Fruit fly (Drosophila melanogaster): Measurements from ENCODE around the gene Fip1.

Fip1 gene

DNA sequence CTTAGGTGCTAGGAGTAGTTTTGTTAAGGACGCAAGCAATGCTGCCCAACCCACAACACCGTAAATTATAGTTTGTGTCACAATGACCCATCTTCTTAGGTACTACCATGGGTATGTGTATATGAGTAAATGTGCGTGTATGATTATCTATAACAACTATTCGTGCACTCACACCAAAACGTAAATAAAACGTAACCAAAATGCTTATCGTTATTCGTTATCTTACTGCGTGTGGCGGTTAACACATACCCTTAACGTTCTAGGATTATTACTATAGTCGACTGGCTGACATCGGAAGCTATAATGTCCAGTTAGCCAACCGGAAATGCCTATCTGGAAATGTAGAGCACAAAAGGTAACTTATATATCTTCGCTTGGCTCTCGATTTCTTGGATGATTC, 39.7 kb upstream of the Fip1 start (continued):
- TF ChIP-seq CG33557 (GFP tag; optimal IDR thresholded peaks at IDR 0.05) (no peak), MESR4 (GFP tag; optimal IDR thresholded peaks at IDR 0.05) (no peak), CG32532 (GFP tag; IDR thresholded peaks at IDR 0.05) (no peak), Dp (GFP tag; optimal IDR thresholded peaks at IDR 0.05) (no peak), Hr51 (GFP tag; optimal IDR thresholded peaks at IDR 0.05) (no peak), CG4707 (GFP tag; optimal IDR thresholded peaks at IDR 0.05) (no peak), seq (GFP tag; IDR thresholded peaks at IDR 0.05) (no peak), CG16863 (GFP tag; optimal IDR thresholded peaks at IDR 0.05) (no peak), CG1832 (GFP tag; optimal IDR thresholded peaks at IDR 0.05) (no peak), exex (tag; optimal IDR thresholded peaks at IDR 0.05) (peak; percentile 57), Mrtf (GFP tag; IDR thresholded peaks at IDR 0.05) (no peak), CG4730 (GFP tag; IDR thresholded peaks at IDR 0.05) (no peak), CG2678 (tag; optimal IDR thresholded peaks at IDR 0.05) (no peak)

DNA sequence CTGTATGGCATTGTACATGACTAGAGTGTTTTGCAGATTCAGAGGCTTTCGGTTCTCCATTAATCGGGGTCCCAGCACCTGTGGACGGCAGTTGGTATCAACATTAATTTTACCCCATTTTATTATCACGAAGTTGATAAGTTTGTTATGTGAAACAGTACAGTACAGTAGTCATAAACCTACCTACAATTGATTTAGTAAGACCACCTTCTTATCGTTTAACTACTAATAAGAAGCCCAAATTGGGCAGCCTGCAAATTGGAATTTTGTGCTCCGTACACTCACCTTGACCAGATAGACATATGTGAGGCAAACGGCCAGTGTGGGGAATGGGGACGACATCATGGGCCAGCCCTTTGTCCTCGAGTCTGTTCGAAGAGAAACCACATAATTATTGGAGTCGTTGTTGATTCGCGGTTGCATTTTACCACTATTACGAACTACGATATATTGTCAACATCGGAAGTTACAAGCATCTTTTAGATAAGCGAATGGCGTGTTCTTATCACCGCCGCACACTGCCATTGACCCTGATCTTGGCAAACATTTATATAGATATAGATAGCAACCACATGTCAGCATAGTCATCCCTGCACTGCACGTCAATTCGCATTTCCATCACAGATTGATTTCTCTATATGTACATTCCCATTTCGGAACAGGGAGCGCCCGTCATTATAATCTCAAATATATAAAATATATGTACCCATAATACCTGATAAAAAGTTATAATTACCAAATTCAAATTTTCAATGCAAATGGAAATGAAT, 38.2 kb upstream of the Fip1 start:
- TF ChIP-seq exex (tag; optimal IDR thresholded peaks at IDR 0.05) (peak; percentile 83), sd (tag; optimal IDR thresholded peaks at IDR 0.05) (peak; percentile 39), chinmo (GFP tag; IDR thresholded peaks at IDR 0.05; ENCODE audit: partially characterized antibody) (0 out of 4 replicates have a peak, but pooled peaks have one; percentile 24), pan (optimal IDR thresholded peaks at IDR 0.05) (no peak), pan (GFP tag; optimal IDR thresholded peaks at IDR 0.05 in 1 of 2, IDR thresholded peaks at IDR 0.05 in 1 of 2) (no peak), cwo (GFP tag; optimal IDR thresholded peaks at IDR 0.05) (no peak), mam (GFP tag; optimal IDR thresholded peaks at IDR 0.05) (no peak), schlank (tag; optimal IDR thresholded peaks at IDR 0.05) (no peak), CG4730 (GFP tag; IDR thresholded peaks at IDR 0.05) (no peak), sug (tag; optimal IDR thresholded peaks at IDR 0.05) (peak; percentile 43), Pdp1 (GFP tag; optimal IDR thresholded peaks at IDR 0.05) (peak in 1 of 2 experiments; percentile 39), Med (GFP tag) (peak; percentile 33), mirr (GFP tag; optimal IDR thresholded peaks at IDR 0.05) (peak; percentile 83), CG34376 (GFP tag; optimal IDR thresholded peaks at IDR 0.05) (peak; percentile 2), repo (GFP tag; optimal IDR thresholded peaks at IDR 0.05) (no peak), CG12155 (GFP tag; optimal IDR thresholded peaks at IDR 0.05) (no peak), Stat92E (GFP tag; optimal IDR thresholded peaks at IDR 0.05) (no peak), CG15479 (GFP tag; optimal IDR thresholded peaks at IDR 0.05) (peak; percentile 12), jigr1 (GFP tag; IDR thresholded peaks at IDR 0.05) (no peak), unpg (GFP tag; optimal IDR thresholded peaks at IDR 0.05) (no peak)

DNA sequence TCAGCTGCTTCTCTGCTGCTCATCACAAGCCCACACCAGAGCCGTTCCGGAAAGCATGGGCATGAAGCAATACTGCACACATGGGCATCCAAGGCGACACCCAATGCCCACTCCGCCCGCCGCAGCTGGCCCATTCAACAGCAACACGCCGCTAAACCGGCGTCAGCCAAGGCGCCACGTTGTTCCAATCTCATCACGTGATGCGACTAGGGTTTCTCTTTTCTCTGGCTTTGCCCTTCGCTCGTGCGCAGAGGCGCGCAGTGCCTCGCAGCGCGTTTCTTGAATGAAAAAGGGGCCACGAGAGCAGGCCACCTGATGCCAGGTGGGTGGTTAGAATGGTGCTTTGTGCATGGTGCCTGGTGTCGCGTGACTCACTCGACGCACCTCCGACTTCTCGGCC, 35.6 kb upstream of the Fip1 start:
- TF ChIP-seq Adf1 (GFP tag; IDR thresholded peaks at IDR 0.05), result peak; percentile 33; the same call in 1 of the 2 replicates
- TF ChIP-seq BEAF-32 (GFP tag; optimal IDR thresholded peaks at IDR 0.05), result no peak
- no peak for TF ChIP-seq lilli (GFP tag; optimal IDR thresholded peaks at IDR 0.05)
- no peak for TF ChIP-seq CG8765 (GFP tag; IDR thresholded peaks at IDR 0.05)
- TF ChIP-seq phol (tag; optimal IDR thresholded peaks at IDR 0.05), result no peak
- TF ChIP-seq zen2 (GFP tag; IDR thresholded peaks at IDR 0.05; ENCODE audit: partially characterized antibody), result peak; percentile 57; the same call in 1 of the 3 replicates
- TF ChIP-seq CG18619 (GFP tag; optimal IDR thresholded peaks at IDR 0.05), result no peak
- no peak for TF ChIP-seq gt (GFP tag; IDR thresholded peaks at IDR 0.05)
- TF ChIP-seq CG1602 (GFP tag; optimal IDR thresholded peaks at IDR 0.05), result no peak
- no peak for TF ChIP-seq CG9876 (GFP tag; optimal IDR thresholded peaks at IDR 0.05)
- no peak for TF ChIP-seq HmgD (GFP tag; optimal IDR thresholded peaks at IDR 0.05)
- TF ChIP-seq CG14050 (GFP tag; IDR thresholded peaks at IDR 0.05), result no peak
- TF ChIP-seq CG7987 (GFP tag; optimal IDR thresholded peaks at IDR 0.05), result no peak
- TF ChIP-seq z (GFP tag; IDR thresholded peaks at IDR 0.05), result 0 out of 3 replicates have a peak, but pooled peaks have one; percentile 11
- TF ChIP-seq cwo (GFP tag; optimal IDR thresholded peaks at IDR 0.05), result peak; percentile 91
- no peak for TF ChIP-seq CG12104 (GFP tag; optimal IDR thresholded peaks at IDR 0.05)
- no peak for TF ChIP-seq CG4854 (GFP tag; optimal IDR thresholded peaks at IDR 0.05)
- no peak for TF ChIP-seq Sin3A (optimal IDR thresholded peaks at IDR 0.05)
